In the genomic region with DNA sequence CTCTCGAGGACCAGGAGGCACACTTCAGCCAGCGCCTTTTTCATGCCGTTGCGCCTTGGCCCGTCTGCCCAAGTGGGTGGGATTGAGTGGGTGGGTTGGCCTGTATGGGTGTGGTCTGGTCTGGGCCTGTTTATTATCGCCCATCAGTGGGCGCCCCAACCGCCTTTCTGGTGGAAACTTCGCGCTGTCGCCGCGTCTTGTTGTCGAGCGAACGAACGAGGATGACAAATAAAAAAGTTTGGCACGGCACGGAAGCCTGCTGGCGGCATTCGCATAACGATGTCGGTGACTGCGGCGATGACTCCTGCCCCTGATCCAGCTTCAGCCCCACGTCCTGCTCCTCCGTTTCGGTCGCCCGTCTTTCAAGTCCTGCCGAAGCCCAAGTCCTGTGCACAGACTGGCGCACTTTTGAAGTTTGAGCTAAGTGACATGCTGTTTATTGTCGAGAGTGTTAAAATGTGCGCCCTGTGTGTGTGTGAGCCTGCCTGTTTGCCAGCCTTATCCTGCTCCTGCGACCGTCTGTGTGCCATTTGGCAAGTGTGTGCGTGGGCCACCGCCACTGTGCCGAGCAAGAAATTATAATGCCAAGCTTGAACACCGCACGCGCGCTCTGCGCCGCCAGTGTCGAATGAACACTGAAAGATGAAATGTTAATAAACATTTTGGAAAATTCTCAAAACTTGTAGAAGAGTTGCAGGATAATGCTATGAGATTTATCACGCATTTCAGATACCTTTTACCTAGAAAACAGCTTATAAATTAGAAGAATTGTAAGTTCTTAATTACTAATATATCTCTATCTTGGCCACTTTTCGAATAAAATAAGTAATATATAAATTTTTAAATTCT, we compare ENCODE assay signal across 1 fruit fly cellular context.
TF ChIP-seq lines count a peak whose summit lies in the region.

No protein-coding gene starts in this region.

TF ChIP-seq in whole organism, embryonic, 481 proteins besides CTCF, POLR2A, EP300 and RAD21 (continued from another document):
- TF ChIP-seq CG7987 (GFP tag; optimal IDR thresholded peaks at IDR 0.05; lab: Kevin White, UChicago) (no peak), zfh1 (GFP tag; IDR thresholded peaks at IDR 0.05; lab: Robert Waterston, UW) (peak; percentile 8; the same call in 1 of the 3 replicates), pros (GFP tag; optimal IDR thresholded peaks at IDR 0.05; lab: Kevin White, UChicago) (no peak), CG4282 (GFP tag; optimal IDR thresholded peaks at IDR 0.05; lab: Kevin White, UChicago) (no peak), yki (optimal IDR thresholded peaks at IDR 0.05; lab: Kevin White, UChicago) (no peak), dpn (GFP tag; optimal IDR thresholded peaks at IDR 0.05; lab: Kevin White, UChicago) (peak; percentile 29 to 37), HLH54F (GFP tag; optimal IDR thresholded peaks at IDR 0.05; lab: Kevin White, UChicago) (peak; percentile 10), vfl (GFP tag; optimal IDR thresholded peaks at IDR 0.05; lab: Kevin White, UChicago) (peak; percentile 27), CG10654 (GFP tag; optimal IDR thresholded peaks at IDR 0.05; lab: Kevin White, UChicago) (peak; percentile 11), CG18476 (GFP tag; optimal IDR thresholded peaks at IDR 0.05; lab: Kevin White, UChicago) (peak; percentile 61), YL-1 (GFP tag; optimal IDR thresholded peaks at IDR 0.05; lab: Kevin White, UChicago) (peak; percentile 6), tx (GFP tag; optimal IDR thresholded peaks at IDR 0.05; lab: Kevin White, UChicago) (no peak), Ssrp (tag; optimal IDR thresholded peaks at IDR 0.05; lab: Kevin White, UChicago) (peak; percentile 57), disco-r (GFP tag; optimal IDR thresholded peaks at IDR 0.05; lab: Kevin White, UChicago) (no peak), prd (optimal IDR thresholded peaks at IDR 0.05; lab: Kevin White, UChicago) (no peak), prd (GFP tag; IDR thresholded peaks at IDR 0.05; lab: Robert Waterston, UW) (peak; percentile 74), H15 (GFP tag; IDR thresholded peaks at IDR 0.05; lab: Robert Waterston, UW) (0 out of 3 replicates have a peak, but pooled peaks have one; percentile 16), HmgD (GFP tag; optimal IDR thresholded peaks at IDR 0.05; lab: Kevin White, UChicago) (no peak), bsh (GFP tag; optimal IDR thresholded peaks at IDR 0.05; lab: Kevin White, UChicago) (peak in 1 of 2 experiments; percentile 73), CG12744 (GFP tag; optimal IDR thresholded peaks at IDR 0.05; lab: Kevin White, UChicago) (no peak), chn (GFP tag; optimal IDR thresholded peaks at IDR 0.05; lab: Kevin White, UChicago) (no peak), abd-A (tag; optimal IDR thresholded peaks at IDR 0.05; lab: Kevin White, UChicago) (peak; percentile 96), CG6272 (GFP tag; IDR thresholded peaks at IDR 0.05; lab: Robert Waterston, UW) (no peak), Adf1 (GFP tag; IDR thresholded peaks at IDR 0.05; lab: Robert Waterston, UW) (no peak), NC2β (GFP tag; optimal IDR thresholded peaks at IDR 0.05; lab: Kevin White, UChicago) (no peak), CG8281 (tag; optimal IDR thresholded peaks at IDR 0.05; lab: Kevin White, UChicago) (peak; percentile 59), Spps (tag; optimal IDR thresholded peaks at IDR 0.05; lab: Kevin White, UChicago) (no peak), schlank (tag; optimal IDR thresholded peaks at IDR 0.05; lab: Kevin White, UChicago) (peak; percentile 24), Hr3 (GFP tag; optimal IDR thresholded peaks at IDR 0.05; lab: Kevin White, UChicago) (peak; percentile 50), cg (GFP tag; optimal IDR thresholded peaks at IDR 0.05; lab: Kevin White, UChicago) (no peak), ro (GFP tag; IDR thresholded peaks at IDR 0.05; lab: Robert Waterston, UW) (no peak), ems (GFP tag; optimal IDR thresholded peaks at IDR 0.05; lab: Kevin White, UChicago) (no peak), unc-4 (GFP tag; IDR thresholded peaks at IDR 0.05; lab: Robert Waterston, UW; ENCODE audit: partially characterized antibody) (no peak), CG6791 (GFP tag; IDR thresholded peaks at IDR 0.05; lab: Robert Waterston, UW; ENCODE audit: partially characterized antibody) (no peak), CrebB (tag; optimal IDR thresholded peaks at IDR 0.05; lab: Kevin White, UChicago) (peak; percentile 21), vnd (GFP tag; IDR thresholded peaks at IDR 0.05; lab: Robert Waterston, UW; ENCODE audit: partially characterized antibody) (0 out of 3 replicates have a peak, but pooled peaks have one; percentile 29), CG31441 (GFP tag; IDR thresholded peaks at IDR 0.05; lab: Robert Waterston, UW) (peak; percentile 84), lmd (GFP tag; IDR thresholded peaks at IDR 0.05; lab: Robert Waterston, UW) (peak; percentile 62), CG34422 (GFP tag; IDR thresholded peaks at IDR 0.05; lab: Robert Waterston, UW) (peak; percentile 50; the same call in 1 of the 3 replicates), Hmx (GFP tag; optimal IDR thresholded peaks at IDR 0.05; lab: Kevin White, UChicago) (no peak), NK7.1 (GFP tag; optimal IDR thresholded peaks at IDR 0.05; lab: Kevin White, UChicago) (no peak), CG30431 (GFP tag; optimal IDR thresholded peaks at IDR 0.05; lab: Kevin White, UChicago) (peak; percentile 12), bbx (GFP tag; IDR thresholded peaks at IDR 0.05; lab: Robert Waterston, UW; ENCODE audit: partially characterized antibody) (no peak), CG9609 (GFP tag; optimal IDR thresholded peaks at IDR 0.05; lab: Kevin White, UChicago) (no peak), CG11560 (tag; IDR thresholded peaks at IDR 0.05; lab: Robert Waterston, UW) (0 out of 3 replicates have a peak, but pooled peaks have one; percentile 32), CG11696 (GFP tag; IDR thresholded peaks at IDR 0.05; lab: Robert Waterston, UW) (no peak), ERR (GFP tag; optimal IDR thresholded peaks at IDR 0.05; lab: Kevin White, UChicago) (no peak), CG10321 (GFP tag; IDR thresholded peaks at IDR 0.05; lab: Robert Waterston, UW) (no peak), tll (GFP tag; optimal IDR thresholded peaks at IDR 0.05; lab: Kevin White, UChicago) (no peak), exex (tag; optimal IDR thresholded peaks at IDR 0.05; lab: Kevin White, UChicago) (peak; percentile 45), CG32772 (GFP tag; IDR thresholded peaks at IDR 0.05; lab: Robert Waterston, UW) (0 out of 2 replicates have a peak, but pooled peaks have one; percentile 29), hkb (optimal IDR thresholded peaks at IDR 0.05; lab: Kevin White, UChicago) (no peak), hkb (GFP tag; IDR thresholded peaks at IDR 0.05; lab: Robert Waterston, UW) (peak; percentile 73), Neu2 (GFP tag; optimal IDR thresholded peaks at IDR 0.05; lab: Kevin White, UChicago; ENCODE audit: borderline replicate concordance) (no peak), amos (GFP tag; IDR thresholded peaks at IDR 0.05; lab: Robert Waterston, UW; ENCODE audit: partially characterized antibody) (no peak), bowl (GFP tag; IDR thresholded peaks at IDR 0.05; lab: Robert Waterston, UW) (no peak), psq (GFP tag; optimal IDR thresholded peaks at IDR 0.05; lab: Kevin White, UChicago) (no peak), CG10979 (tag; optimal IDR thresholded peaks at IDR 0.05; lab: Kevin White, UChicago) (peak; percentile 69), Chrac-16 (GFP tag; optimal IDR thresholded peaks at IDR 0.05; lab: Kevin White, UChicago) (peak; percentile 10), Dfd (GFP tag; optimal IDR thresholded peaks at IDR 0.05; lab: Kevin White, UChicago) (no peak), CG15601 (tag; optimal IDR thresholded peaks at IDR 0.05; lab: Kevin White, UChicago) (peak; percentile 66), CG8944 (GFP tag; optimal IDR thresholded peaks at IDR 0.05; lab: Kevin White, UChicago) (no peak), Scr (GFP tag; IDR thresholded peaks at IDR 0.05; lab: Robert Waterston, UW; ENCODE audit: partially characterized antibody) (no peak), sna (GFP tag; IDR thresholded peaks at IDR 0.05; lab: Robert Waterston, UW; ENCODE audit: partially characterized antibody) (no peak), CG9215 (GFP tag; IDR thresholded peaks at IDR 0.05; lab: Robert Waterston, UW) (0 out of 2 replicates have a peak, but pooled peaks have one; percentile 46), CG7556 (GFP tag; optimal IDR thresholded peaks at IDR 0.05; lab: Kevin White, UChicago) (peak; percentile 94), HHEX (GFP tag; optimal IDR thresholded peaks at IDR 0.05; lab: Kevin White, UChicago) (peak; percentile 73), CG8290 (GFP tag; optimal IDR thresholded peaks at IDR 0.05; lab: Kevin White, UChicago) (no peak), CG8290 (tag; optimal IDR thresholded peaks at IDR 0.05; lab: Kevin White, UChicago) (peak in 1 of 2 experiments; percentile 25)
